Worm (Caenorhabditis elegans): ENCODE data around the gene grl-5.

The grl-5 gene

ce11 chrV:4414613-4415071 is at the start of gene grl-5:
Gene grl-5 (minus strand): TSS chrV:4414663.
- TF ChIP-seq aha-1 (tag), result peak; percentile 94
- peak; percentile 41 for TF ChIP-seq hlh-11 (tag; optimal IDR thresholded peaks at IDR 0.05)
- TF ChIP-seq unc-62 (GFP tag; optimal IDR thresholded peaks at IDR 0.05 in 1 of 2), result peak in 1 of 2 experiments; percentile 84
- TF ChIP-seq unc-62 (tag; optimal IDR thresholded peaks at IDR 0.05), result no peak
- no peak for TF ChIP-seq nhr-111 (GFP tag; optimal IDR thresholded peaks at IDR 0.05)
- no peak for TF ChIP-seq ces-1 (GFP tag; optimal IDR thresholded peaks at IDR 0.05)

ce11 chrV:4454634-4455033 is 40.2 kb upstream of the grl-5 start, which contains the start of gene gnrr-5:
Gene gnrr-5 (minus strand): TSS chrV:4454734.
- TF ChIP-seq zip-2 (tag; optimal IDR thresholded peaks at IDR 0.05) (no peak), ceh-28 (tag; optimal IDR thresholded peaks at IDR 0.05) (no peak), spr-3 (GFP tag; optimal IDR thresholded peaks at IDR 0.05) (no peak), F44E2.7 (GFP tag; IDR thresholded peaks at IDR 0.05) (no peak), Y105C5A.15 (GFP tag; IDR thresholded peaks at IDR 0.05) (no peak), zfp-2 (tag; optimal IDR thresholded peaks at IDR 0.05) (no peak), cey-2 (tag; optimal IDR thresholded peaks at IDR 0.05; ENCODE audit: borderline replicate concordance, insufficient read depth) (no peak), egl-27 (tag; optimal IDR thresholded peaks at IDR 0.05) (no peak), lin-38 (GFP tag; IDR thresholded peaks at IDR 0.05) (no peak), daf-19 (GFP tag; conservative IDR thresholded peaks at IDR 0.05) (no peak), lsy-2 (tag; optimal IDR thresholded peaks at IDR 0.05) (no peak), nhr-102 (tag; optimal IDR thresholded peaks at IDR 0.05) (no peak), lin-15B (tag; optimal IDR thresholded peaks at IDR 0.05) (no peak), lin-1 (GFP tag; IDR thresholded peaks at IDR 0.05) (no peak), ctbp-1 (GFP tag; IDR thresholded peaks at IDR 0.05) (no peak), vab-7 (GFP tag; IDR thresholded peaks at IDR 0.05) (no peak)

- no peak for TF ChIP-seq ceh-82 (tag; optimal IDR thresholded peaks at IDR 0.05)
- peak; percentile 9 for TF ChIP-seq F37D6.2 (tag; optimal IDR thresholded peaks at IDR 0.05)
- peak; percentile 23 for TF ChIP-seq rbr-2 (tag; optimal IDR thresholded peaks at IDR 0.05)
- TF ChIP-seq spr-1 (tag; optimal IDR thresholded peaks at IDR 0.05), result no peak
- no peak for TF ChIP-seq saeg-2 (GFP tag; IDR thresholded peaks at IDR 0.05)
- no peak for TF ChIP-seq tag-97 (GFP tag; IDR thresholded peaks at IDR 0.05)
- TF ChIP-seq lsy-2 (tag; optimal IDR thresholded peaks at IDR 0.05), result peak in 1 of 2 experiments; percentile 72
- peak; percentile 35 for TF ChIP-seq hlh-11 (tag; optimal IDR thresholded peaks at IDR 0.05)
- no peak for TF ChIP-seq unc-130 (GFP tag; optimal IDR thresholded peaks at IDR 0.05)
- peak; percentile 24 for TF ChIP-seq fkh-10 (GFP tag; optimal IDR thresholded peaks at IDR 0.05)
- peak; percentile 55 for TF ChIP-seq mep-1 (tag; optimal IDR thresholded peaks at IDR 0.05)
- TF ChIP-seq lin-38 (GFP tag; IDR thresholded peaks at IDR 0.05), result peak; percentile 97
- no peak for TF ChIP-seq gei-8 (GFP tag; optimal IDR thresholded peaks at IDR 0.05)
- TF ChIP-seq zip-2 (tag; optimal IDR thresholded peaks at IDR 0.05), result no peak
- no peak for TF ChIP-seq dmd-8 (GFP tag; IDR thresholded peaks at IDR 0.05)
- TF ChIP-seq ZK337.2 (GFP tag; IDR thresholded peaks at IDR 0.05), result no peak
- peak; percentile 91 for TF ChIP-seq dpl-1 (GFP tag; optimal IDR thresholded peaks at IDR 0.05)
- no peak for TF ChIP-seq daf-16 (GFP tag; optimal IDR thresholded peaks at IDR 0.05)
- TF ChIP-seq daf-16 (tag; optimal IDR thresholded peaks at IDR 0.05), result peak; percentile 54
- peak; percentile 17 for TF ChIP-seq nhr-77 (tag; optimal IDR thresholded peaks at IDR 0.05)
- no peak for TF ChIP-seq mxl-3 (GFP tag; optimal IDR thresholded peaks at IDR 0.05)
- no peak for TF ChIP-seq ztf-11 (tag; optimal IDR thresholded peaks at IDR 0.05)
- TF ChIP-seq hmg-1.1 (GFP tag; IDR thresholded peaks at IDR 0.05), result peak; percentile 45; the same call in 1 of the 2 replicates
- no peak for TF ChIP-seq zag-1 (tag; optimal IDR thresholded peaks at IDR 0.05)
- TF ChIP-seq ces-1 (GFP tag; optimal IDR thresholded peaks at IDR 0.05), result peak; percentile 70
- no peak for TF ChIP-seq F44E2.7 (GFP tag; IDR thresholded peaks at IDR 0.05)
- TF ChIP-seq fos-1 (tag; optimal IDR thresholded peaks at IDR 0.05), result no peak
- TF ChIP-seq spr-3 (GFP tag; optimal IDR thresholded peaks at IDR 0.05), result no peak
- peak; percentile 6 for TF ChIP-seq hlh-30 (tag; optimal IDR thresholded peaks at IDR 0.05; ENCODE audit: insufficient read depth)
- peak; percentile 13 for TF ChIP-seq nhr-102 (tag; optimal IDR thresholded peaks at IDR 0.05)
- no peak for TF ChIP-seq unc-39 (tag; optimal IDR thresholded peaks at IDR 0.05)
- TF ChIP-seq nhr-28 (tag; optimal IDR thresholded peaks at IDR 0.05), result peak; percentile 32
- no peak for TF ChIP-seq cey-2 (tag; optimal IDR thresholded peaks at IDR 0.05; ENCODE audit: borderline replicate concordance, insufficient read depth)
- TF ChIP-seq vab-7 (GFP tag; IDR thresholded peaks at IDR 0.05), result no peak
- peak in 1 of 2 experiments; percentile 7 for TF ChIP-seq mdl-1 (tag; optimal IDR thresholded peaks at IDR 0.05)
Measured at ce11 chrV:4450523-4451089, 36.1 kb upstream of the grl-5 start, which contains the start of gene rft-2. Gene rft-2 (minus strand): TSS chrV:4450563.

Measured in whole organism, L4 larva.